Worm (Caenorhabditis elegans): ENCODE results near the gene T16G12.3.
"Not testable (repeated sequence)": the region's sequence is repeated elsewhere in the genome, so short reads cannot be mapped to it uniquely, and the experiment has no call there.

T16G12.3 gene

DNA sequence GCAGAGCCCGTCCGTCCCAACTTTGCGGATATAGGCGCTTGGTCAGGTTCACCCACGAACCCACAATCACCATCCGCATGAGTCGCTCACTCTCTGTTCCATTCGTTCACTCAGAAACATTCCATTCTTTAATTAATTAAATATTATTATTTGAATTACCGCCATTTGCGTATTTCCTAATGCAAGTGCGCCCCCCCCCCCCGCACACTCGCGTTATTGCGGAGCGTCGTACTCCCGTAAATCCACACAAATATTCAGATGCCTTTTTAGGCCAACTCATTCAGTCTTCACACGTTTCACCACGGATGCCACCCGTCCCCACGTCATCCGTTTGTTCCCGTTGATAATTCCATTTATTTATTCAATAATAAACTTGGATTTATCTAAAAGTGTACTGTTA is at the start of gene T16G12.3:
Gene T16G12.3 (plus strand): TSS at position 301 of the 400 bp plus-strand sequence.
- not testable (repeated sequence) for TF ChIP-seq che-1 (tag; optimal IDR thresholded peaks at IDR 0.05); unc-3 (GFP tag; conservative IDR thresholded peaks at IDR 0.05); unc-3 (tag; optimal IDR thresholded peaks at IDR 0.05); elt-4 (tag; optimal IDR thresholded peaks at IDR 0.05)

DNA sequence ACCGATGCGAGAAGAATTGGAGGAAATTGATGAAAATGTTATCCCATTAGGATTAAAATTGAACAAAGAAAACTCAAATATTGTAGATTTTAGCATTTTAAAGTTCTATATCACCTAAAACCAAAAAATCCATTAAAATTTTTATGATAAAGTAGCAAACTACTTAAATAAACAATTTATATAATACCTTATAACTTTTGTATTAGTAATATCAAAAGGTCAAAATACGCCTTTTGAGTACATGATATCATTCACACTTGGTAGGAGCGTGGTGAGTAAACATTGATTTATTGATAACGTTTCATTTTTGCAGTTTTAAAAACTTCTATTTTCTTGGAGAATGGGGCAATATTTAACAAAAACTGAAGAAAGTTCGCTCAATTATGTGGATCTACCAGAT is 49.4 kb upstream of the T16G12.3 start, which contains the start of gene C05B5.5:
Gene C05B5.5 (plus strand): TSS at position 301 of the 400 bp plus-strand sequence.
- no peak for TF ChIP-seq pros-1 (tag; optimal IDR thresholded peaks at IDR 0.05)
- TF ChIP-seq syd-9 (tag; optimal IDR thresholded peaks at IDR 0.05), result no peak
- TF ChIP-seq ref-2 (tag; optimal IDR thresholded peaks at IDR 0.05), result no peak
- TF ChIP-seq ceh-19 (GFP tag; optimal IDR thresholded peaks at IDR 0.05), result no peak
- TF ChIP-seq madf-2 (tag; optimal IDR thresholded peaks at IDR 0.05), result no peak
- no peak for TF ChIP-seq fkh-6 (tag; optimal IDR thresholded peaks at IDR 0.05)
- TF ChIP-seq unc-86 (tag; optimal IDR thresholded peaks at IDR 0.05), result no peak

DNA sequence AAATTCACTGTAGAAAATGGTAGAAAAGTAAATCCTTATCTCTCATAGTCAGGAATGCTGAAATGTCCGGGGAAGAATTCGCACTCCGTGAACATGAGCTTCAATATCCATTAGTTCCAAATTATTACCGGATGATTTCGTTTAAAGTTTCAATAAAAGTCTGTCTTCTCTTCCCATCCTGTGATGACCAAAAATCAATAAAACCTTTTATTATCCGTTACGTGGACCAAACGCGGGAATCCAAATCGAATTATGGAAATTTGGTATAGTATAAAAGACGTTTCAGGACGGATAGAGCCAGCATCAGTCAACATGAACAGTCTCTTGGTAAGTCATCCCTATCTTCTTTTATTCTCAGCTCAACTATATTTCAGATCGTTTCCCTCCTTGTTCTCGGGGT is 46.2 kb upstream of the T16G12.3 start, which contains the start of gene C05B5.11:
Gene C05B5.11 (plus strand): TSS at position 301 of the 400 bp plus-strand sequence.
- TF ChIP-seq ceh-34 (tag; optimal IDR thresholded peaks at IDR 0.05) (no peak), ceh-19 (GFP tag; optimal IDR thresholded peaks at IDR 0.05) (no peak), ref-2 (tag; optimal IDR thresholded peaks at IDR 0.05) (no peak), ceh-30 (tag; optimal IDR thresholded peaks at IDR 0.05) (no peak), pros-1 (tag; optimal IDR thresholded peaks at IDR 0.05) (no peak), ceh-6 (GFP tag; optimal IDR thresholded peaks at IDR 0.05) (no peak), pha-4 (tag; optimal IDR thresholded peaks at IDR 0.05) (no peak), ceh-18 (tag; optimal IDR thresholded peaks at IDR 0.05) (no peak), lim-6 (tag; optimal IDR thresholded peaks at IDR 0.05) (no peak), dmd-4 (tag; optimal IDR thresholded peaks at IDR 0.05; ENCODE audit: borderline replicate concordance) (no peak), fax-1 (tag; optimal IDR thresholded peaks at IDR 0.05) (no peak), mec-3 (tag; optimal IDR thresholded peaks at IDR 0.05; ENCODE audit: borderline replicate concordance) (no peak), unc-86 (tag; optimal IDR thresholded peaks at IDR 0.05) (no peak), nhr-11 (tag; optimal IDR thresholded peaks at IDR 0.05) (no peak)

DNA sequence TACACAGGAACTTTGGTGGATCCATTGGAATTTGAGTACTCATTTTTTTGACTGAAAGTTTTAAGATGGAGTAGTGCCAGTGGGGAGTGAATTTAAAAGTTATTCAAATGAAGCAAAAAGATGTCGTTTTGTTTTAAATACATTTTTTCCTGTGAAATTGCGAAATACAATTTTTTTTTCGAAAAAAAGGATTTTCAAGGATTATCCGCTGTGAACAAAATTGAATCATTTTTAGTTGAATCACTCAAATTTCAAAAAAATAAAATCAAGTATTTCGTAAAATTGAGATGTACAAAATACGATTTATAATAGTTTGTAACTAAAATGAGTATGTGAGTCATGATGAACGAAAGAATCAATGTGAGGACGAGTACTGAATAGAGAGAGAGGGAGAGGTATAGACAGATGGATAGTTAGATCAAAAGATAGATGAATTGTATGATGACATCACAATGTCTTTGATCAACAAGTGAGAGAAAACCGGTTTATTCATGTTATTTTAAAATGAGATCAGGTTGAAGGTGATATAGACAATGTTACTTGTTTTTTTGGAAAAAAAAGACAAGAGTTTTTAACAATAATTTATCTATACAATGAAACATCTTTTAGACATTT is 43.6 kb upstream of the T16G12.3 start, which contains the start of gene C05B5.8:
Gene C05B5.8 (minus strand): TSS at position 51 of the 615 bp plus-strand sequence.
- TF ChIP-seq hlh-15 (tag; optimal IDR thresholded peaks at IDR 0.05), result no peak
- no peak for TF ChIP-seq ceh-48 (tag; optimal IDR thresholded peaks at IDR 0.05)
- TF ChIP-seq fkh-10 (GFP tag; optimal IDR thresholded peaks at IDR 0.05), result no peak
- TF ChIP-seq ceh-6 (GFP tag; optimal IDR thresholded peaks at IDR 0.05), result no peak
- no peak for TF ChIP-seq ceh-14 (tag; optimal IDR thresholded peaks at IDR 0.05)
- no peak for TF ChIP-seq syd-9 (tag; optimal IDR thresholded peaks at IDR 0.05)

DNA sequence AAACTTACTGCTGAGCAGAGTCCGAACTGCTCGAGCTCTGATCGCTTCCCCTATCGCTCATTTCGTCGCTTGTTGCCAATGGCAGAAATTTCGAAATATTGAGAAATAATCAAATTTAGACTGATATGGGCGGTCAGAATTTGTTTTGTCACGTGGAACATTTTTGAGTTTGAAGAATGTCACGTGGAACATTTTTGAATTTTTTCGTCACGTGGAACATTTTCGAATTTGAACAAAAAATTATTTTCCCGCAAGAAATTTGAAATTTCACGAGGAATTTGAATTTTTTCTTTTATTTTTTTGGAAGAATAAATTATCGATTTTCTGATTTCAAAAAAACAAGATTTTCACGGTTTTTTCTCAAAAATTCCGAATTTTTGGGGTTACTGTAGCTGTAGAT is 40.3 kb upstream of the T16G12.3 start, which contains the start of gene fbxa-155:
Gene fbxa-155 (minus strand): TSS at position 101 of the 400 bp plus-strand sequence.
- no peak for TF ChIP-seq ceh-6 (GFP tag; optimal IDR thresholded peaks at IDR 0.05)
- no peak for TF ChIP-seq ceh-2 (tag; optimal IDR thresholded peaks at IDR 0.05)
- TF ChIP-seq elt-4 (tag; optimal IDR thresholded peaks at IDR 0.05), result no peak
- no peak for TF ChIP-seq ama-1 (optimal IDR thresholded peaks at IDR 0.05)
- TF ChIP-seq ceh-30 (tag; optimal IDR thresholded peaks at IDR 0.05), result no peak
- TF ChIP-seq hlh-8 (tag; optimal IDR thresholded peaks at IDR 0.05), result no peak
- no peak for TF ChIP-seq lim-6 (tag; optimal IDR thresholded peaks at IDR 0.05)
- no peak for TF ChIP-seq syd-9 (tag; optimal IDR thresholded peaks at IDR 0.05)
- no peak for TF ChIP-seq pax-1 (tag; optimal IDR thresholded peaks at IDR 0.05)
- no peak for TF ChIP-seq K02D7.2 (tag; optimal IDR thresholded peaks at IDR 0.05)
- no peak for TF ChIP-seq pha-4 (tag; optimal IDR thresholded peaks at IDR 0.05)
- no peak for TF ChIP-seq ceh-34 (tag; optimal IDR thresholded peaks at IDR 0.05)
- no peak for TF ChIP-seq nfya-1 (tag; optimal IDR thresholded peaks at IDR 0.05)
- no peak for TF ChIP-seq hlh-30 (tag; optimal IDR thresholded peaks at IDR 0.05; ENCODE audit: insufficient read depth)
- no peak for TF ChIP-seq dmd-4 (tag; optimal IDR thresholded peaks at IDR 0.05; ENCODE audit: borderline replicate concordance)
- no peak for TF ChIP-seq pqm-1 (tag; optimal IDR thresholded peaks at IDR 0.05)
- no peak for TF ChIP-seq ttx-3 (tag; optimal IDR thresholded peaks at IDR 0.05)
- no peak for TF ChIP-seq pros-1 (tag; optimal IDR thresholded peaks at IDR 0.05)
- TF ChIP-seq unc-3 (GFP tag; conservative IDR thresholded peaks at IDR 0.05), result no peak
- no peak for TF ChIP-seq unc-3 (tag; optimal IDR thresholded peaks at IDR 0.05)
- no peak for TF ChIP-seq fax-1 (tag; optimal IDR thresholded peaks at IDR 0.05)
